Worm (Caenorhabditis elegans) whole organism, L4 larva: ENCODE results near the gene Y51B9A.5.
A peak's percentile ranks its signal among the peaks of the same experiment; 100 is the strongest.

Experiments used
- F44E2.7 ChIP-seq: fragments of 200-800 bp; sonication (Bioruptor generic); IDR thresholded peaks from 2 replicates; pipeline ENCODE4 v2.1.2; 2022; ENCODE audit warnings: missing genetic modification characterization, missing compliant biosample characterization
- F49E8.2 ChIP-seq: sonication (generic microtip); optimal IDR thresholded peaks from 2 replicates; lab custom pipeline; 2016; ENCODE audit warnings: missing compliant biosample characterization, mild to moderate bottlenecking, missing genetic modification characterization, borderline replicate concordance
- T20F7.1 ChIP-seq: fragments of 200-800 bp; sonication (Bioruptor generic); optimal IDR thresholded peaks from 2 replicates; lab custom pipeline; 2018; ENCODE audit warnings: mild to moderate bottlenecking, missing genetic modification characterization, missing compliant biosample characterization
- Y105C5A.15 ChIP-seq: fragments of 200-800 bp; sonication (Bioruptor generic); IDR thresholded peaks from 2 replicates; pipeline ENCODE4 v1.3.6; 2022; ENCODE audit warnings: missing genetic modification characterization, missing compliant biosample characterization
- Y5F2A.4 ChIP-seq: fragments of 200-800 bp; sonication (Bioruptor generic); optimal IDR thresholded peaks from 2 replicates; lab custom pipeline; 2018; ENCODE audit warnings: mild to moderate bottlenecking, missing genetic modification characterization, missing compliant biosample characterization
- Y75B8A.6 ChIP-seq: fragments of 200-800 bp; sonication (Bioruptor generic); IDR thresholded peaks from 2 replicates; pipeline ENCODE4 v1.3.6; 2022; ENCODE audit warnings: missing genetic modification reagents, missing genetic modification characterization, missing compliant biosample characterization
- ZK546.5 ChIP-seq, 2 experiments: sonication (generic microtip); optimal IDR thresholded peaks; 2 replicates each; lab custom pipeline; 2017; ENCODE audit warnings: missing biosample characterization in 2 of 2, missing genetic modification characterization in 2 of 2
- ceh-28 ChIP-seq: fragments of 150-350 bp; optimal IDR thresholded peaks from 2 replicates; lab custom pipeline; 2014; ENCODE audit warnings: missing biosample characterization, missing genetic modification reagents, missing genetic modification characterization
- ceh-32 ChIP-seq: sonication (generic microtip); optimal IDR thresholded peaks from 2 replicates; lab custom pipeline; 2016; ENCODE audit warnings: mild to moderate bottlenecking, missing genetic modification characterization, missing compliant biosample characterization; ENCODE audit not compliant: poor library complexity
- ces-1 ChIP-seq: fragments of 150-350 bp; sonication (generic microtip); optimal IDR thresholded peaks from 4 replicates; lab custom pipeline; 2014; ENCODE audit warnings: missing biosample characterization, missing genetic modification reagents, missing genetic modification characterization
- daf-16 ChIP-seq, 3 experiments: sonication (generic microtip); optimal IDR thresholded peaks; 2 replicates each; lab custom pipeline; 2016 to 2017; ENCODE audit warnings: missing genetic modification characterization in 3 of 3, missing genetic modification reagents in 3 of 3, mild to moderate bottlenecking in 2 of 3, missing compliant biosample characterization in 2 of 3, missing biosample characterization in 1 of 3, moderate library complexity in 1 of 3
- dmd-6 ChIP-seq: fragments of 200-800 bp; sonication (Bioruptor generic); IDR thresholded peaks from 2 replicates; pipeline ENCODE4 v1.3.6; 2022; ENCODE audit warnings: missing genetic modification reagents, missing genetic modification characterization, missing compliant biosample characterization
- dmd-9 ChIP-seq: fragments of 200-800 bp; sonication (Bioruptor generic); IDR thresholded peaks from 2 replicates; pipeline ENCODE4 v1.3.6; 2022; ENCODE audit warnings: missing genetic modification reagents, missing genetic modification characterization, missing compliant biosample characterization
- dve-1 ChIP-seq: sonication (generic microtip); optimal IDR thresholded peaks from 2 replicates; lab custom pipeline; 2017; ENCODE audit warnings: antibody characterized with exemption, mild to moderate bottlenecking, missing genetic modification characterization, missing compliant biosample characterization; ENCODE audit not compliant: insufficient read depth
- egl-27 ChIP-seq: sonication (generic microtip); optimal IDR thresholded peaks from 3 replicates; lab custom pipeline; 2017; ENCODE audit warnings: missing biosample characterization, missing genetic modification reagents, missing genetic modification characterization
- egl-43 ChIP-seq: fragments of 200-800 bp; sonication (Bioruptor generic); IDR thresholded peaks from 2 replicates; pipeline ENCODE4 v1.3.6; 2022; ENCODE audit warnings: missing genetic modification reagents, missing genetic modification characterization, missing compliant biosample characterization
- hlh-11 ChIP-seq: fragments of 200-800 bp; sonication (Bioruptor generic); optimal IDR thresholded peaks from 2 replicates; lab custom pipeline; 2018; ENCODE audit warnings: mild to moderate bottlenecking, missing genetic modification characterization, missing compliant biosample characterization
- hmg-1.1 ChIP-seq: fragments of 200-800 bp; sonication (Bioruptor generic); IDR thresholded peaks from 2 replicates; pipeline ENCODE4 v1.3.6; 2022; ENCODE audit warnings: missing genetic modification reagents, missing genetic modification characterization, missing compliant biosample characterization
- lin-13 ChIP-seq: fragments of 150-350 bp; optimal IDR thresholded peaks from 2 replicates; lab custom pipeline; 2014; ENCODE audit warnings: missing biosample characterization, missing genetic modification reagents, missing genetic modification characterization
- nhr-111 ChIP-seq: fragments of 200-800 bp; sonication (Bioruptor generic); optimal IDR thresholded peaks from 2 replicates; lab custom pipeline; 2018; ENCODE audit warnings: mild to moderate bottlenecking, missing genetic modification characterization, missing compliant biosample characterization
- nhr-237 ChIP-seq: sonication (generic microtip); optimal IDR thresholded peaks from 2 replicates; lab custom pipeline; 2017; ENCODE audit warnings: missing biosample characterization, missing genetic modification characterization
- nhr-6 ChIP-seq: fragments of 150-350 bp; optimal IDR thresholded peaks from 2 replicates; lab custom pipeline; 2014; ENCODE audit warnings: missing biosample characterization, missing genetic modification characterization
- pqm-1 ChIP-seq: sonication (generic microtip); optimal IDR thresholded peaks from 2 replicates; lab custom pipeline; 2017; ENCODE audit warnings: missing biosample characterization, missing genetic modification characterization
- set-16 ChIP-seq: fragments of 200-800 bp; sonication (Bioruptor generic); IDR thresholded peaks from 2 replicates; pipeline ENCODE4 v1.3.6; 2022; ENCODE audit warnings: missing genetic modification reagents, missing genetic modification characterization, missing compliant biosample characterization
- unc-62 ChIP-seq, 3 experiments: fragments of 150-350 bp in 1 of 3; sonication (generic microtip); optimal IDR thresholded peaks in 2 of 3; peaks in 1 of 3; 1 replicate in 1 of 3; 2 replicates in 2 of 3; lab custom pipeline; 2014 to 2017; ENCODE audit warnings: missing biosample characterization in 3 of 3, missing genetic modification characterization in 3 of 3, missing genetic modification reagents in 3 of 3, missing genotype in 1 of 3
- zfp-2 ChIP-seq: sonication (generic microtip); optimal IDR thresholded peaks from 2 replicates; lab custom pipeline; 2016; ENCODE audit warnings: mild to moderate bottlenecking, missing genetic modification characterization, missing compliant biosample characterization

The Y51B9A.5 gene

ce11 chrII:9362249-9362648, 41.7 kb upstream of the Y51B9A.5 start:
- TF ChIP-seq unc-62 (GFP tag; optimal IDR thresholded peaks at IDR 0.05 in 1 of 2; lab: Kevin White, UChicago) (peak in 1 of 2 experiments; percentile 72), unc-62 (tag; optimal IDR thresholded peaks at IDR 0.05; lab: Kevin White, UChicago) (no peak), set-16 (GFP tag; lab: Robert Waterston, UW) (no peak)

- TF ChIP-seq zfp-2 (no peak), ceh-28 (tag; lab: Kevin White, UChicago) (peak; percentile 56)
- TF ChIP-seq, all 104 proteins: peak for 1
Observed at ce11 chrII:9369394-9369793, 34.6 kb upstream of the Y51B9A.5 start.

ce11 chrII:9372393-9372792, 31.6 kb upstream of the Y51B9A.5 start, which contains the start of gene C06C3.3:
Gene C06C3.3 (minus strand): TSS chrII:9372493.
- TF ChIP-seq ceh-32 (no peak), F44E2.7 (GFP tag; lab: Robert Waterston, UW) (no peak), dmd-9 (GFP tag; lab: Robert Waterston, UW) (no peak), nhr-237 (tag; lab: Kevin White, UChicago) (no peak), egl-43 (no peak)

- TF ChIP-seq nhr-111 (GFP tag; lab: Kevin White, UChicago), result no peak
Observed at ce11 chrII:9372991-9373390, 31.0 kb upstream of the Y51B9A.5 start, which contains the start of gene C06C3.4. Gene C06C3.4 (plus strand): TSS chrII:9373291.

ce11 chrII:9374807-9375206, 29.1 kb upstream of the Y51B9A.5 start, which contains the start of gene C06C3.12:
Gene C06C3.12 (plus strand): TSS chrII:9375107.
- TF ChIP-seq daf-16 (GFP tag; optimal IDR thresholded peaks at IDR 0.05; lab: Kevin White, UChicago), result no peak
- TF ChIP-seq daf-16 (tag; optimal IDR thresholded peaks at IDR 0.05; lab: Kevin White, UChicago), result peak; percentile 43
- TF ChIP-seq F49E8.2, result no peak
- TF ChIP-seq Y105C5A.15 (GFP tag; lab: Robert Waterston, UW), result no peak
- no peak for TF ChIP-seq Y5F2A.4 (GFP tag; lab: Kevin White, UChicago)
- TF ChIP-seq, all 104 proteins: peak for 1

- no peak for TF ChIP-seq Y75B8A.6 (GFP tag; lab: Robert Waterston, UW)
- TF ChIP-seq T20F7.1 (GFP tag; lab: Kevin White, UChicago), result no peak
- TF ChIP-seq F49E8.2, result no peak
- no peak for TF ChIP-seq ZK546.5 (tag; optimal IDR thresholded peaks at IDR 0.05; lab: Kevin White, UChicago)
- no peak for TF ChIP-seq egl-27 (tag; lab: Kevin White, UChicago)
- no peak for TF ChIP-seq hlh-11 (tag; lab: Kevin White, UChicago)
- TF ChIP-seq ces-1 (GFP tag; lab: Kevin White, UChicago), result no peak
- TF ChIP-seq lin-13 (GFP tag; lab: Kevin White, UChicago), result no peak
- no peak for TF ChIP-seq hmg-1.1 (GFP tag; lab: Robert Waterston, UW)
- no peak for TF ChIP-seq dve-1
- TF ChIP-seq dmd-6 (GFP tag; lab: Robert Waterston, UW), result no peak
Observed at ce11 chrII:9377158-9377557, 26.8 kb upstream of the Y51B9A.5 start, which contains the start of gene C06C3.10. Gene C06C3.10 (minus strand): TSS chrII:9377258.

DNA sequence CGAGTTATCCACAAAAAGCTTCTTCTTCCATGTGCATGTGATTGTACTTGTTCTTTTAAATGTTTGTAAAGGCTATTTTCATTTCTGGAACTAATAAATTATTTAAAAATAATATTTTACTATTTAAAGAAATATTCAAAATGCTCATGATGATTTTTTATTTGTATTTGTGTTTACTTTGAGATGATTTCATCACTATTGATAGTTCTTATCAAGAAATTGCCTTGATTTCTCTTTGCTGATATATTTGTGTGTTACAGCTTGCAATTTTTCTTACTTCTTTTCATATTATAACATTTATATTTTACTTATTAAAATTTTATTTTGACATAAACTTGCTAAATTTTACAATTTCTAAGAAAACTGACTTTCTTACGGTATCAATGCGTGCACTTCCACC, 25.8 kb upstream of the Y51B9A.5 start:
- TF ChIP-seq daf-16 (GFP tag; optimal IDR thresholded peaks at IDR 0.05; lab: Kevin White, UChicago) (no peak), daf-16 (tag; optimal IDR thresholded peaks at IDR 0.05; lab: Kevin White, UChicago) (peak; percentile 72), nhr-6 (tag; lab: Kevin White, UChicago) (no peak), pqm-1 (tag; lab: Kevin White, UChicago) (peak; percentile 26)
- TF ChIP-seq, all 104 proteins: peak for 2
